Fruit fly (Drosophila melanogaster) S2 (cell line): Measurements from ENCODE around the gene sordd1.
A peak's percentile ranks its signal among the peaks of the same experiment; 100 is the strongest.

ENCODE experiments used
- CG8478 ChIP-seq: fragments of >200 bp; optimal IDR thresholded peaks from 2 replicates; lab custom pipeline; 2018
- CTCF ChIP-seq, 2 experiments: fragments of >200 bp; optimal IDR thresholded peaks; 2 replicates each; lab custom pipeline; 2018

Gene sordd1

dm6 chrX:15783610-15784009, 12.2 kb downstream of the sordd1 start, which contains the start of gene Efhc1.1:
Gene Efhc1.1, minus strand, starts transcription at chrX:15783710.
- TF ChIP-seq CTCF (optimal IDR thresholded peaks at IDR 0.05; lab: Kevin White, UChicago): no peak
- TF ChIP-seq CG8478 (lab: Kevin White, UChicago): no peak

- TF ChIP-seq CTCF (optimal IDR thresholded peaks at IDR 0.05; lab: Kevin White, UChicago) (no peak), CG8478 (lab: Kevin White, UChicago) (no peak)
These were observed 17.0 kb downstream of the sordd1 start, which contains the start of gene CG43673 for dm6 chrX:15778846-15779245. Gene CG43673, plus strand, starts transcription at chrX:15779146.

dm6 chrX:15772663-15773062, 23.2 kb downstream of the sordd1 start, which contains the start of gene CG43672:
Gene CG43672, plus strand, starts transcription at chrX:15772963.
- no peak for TF ChIP-seq CTCF (optimal IDR thresholded peaks at IDR 0.05; lab: Kevin White, UChicago)
- TF ChIP-seq CG8478 (lab: Kevin White, UChicago): no peak

- no peak for TF ChIP-seq CTCF (optimal IDR thresholded peaks at IDR 0.05; lab: Kevin White, UChicago)
- TF ChIP-seq CG8478 (lab: Kevin White, UChicago): no peak
These were observed 26.4 kb downstream of the sordd1 start, which contains the start of gene CG33172 for dm6 chrX:15769457-15769856. Gene CG33172, plus strand, starts transcription at chrX:15769664.

dm6 chrX:15766395-15766866, 29.4 kb downstream of the sordd1 start, which contains the start of gene CG8952:
Gene CG8952, minus strand, starts transcription at chrX:15766445.
- no peak for TF ChIP-seq CTCF (optimal IDR thresholded peaks at IDR 0.05; lab: Kevin White, UChicago)
- TF ChIP-seq CG8478 (lab: Kevin White, UChicago): no peak

DNA sequence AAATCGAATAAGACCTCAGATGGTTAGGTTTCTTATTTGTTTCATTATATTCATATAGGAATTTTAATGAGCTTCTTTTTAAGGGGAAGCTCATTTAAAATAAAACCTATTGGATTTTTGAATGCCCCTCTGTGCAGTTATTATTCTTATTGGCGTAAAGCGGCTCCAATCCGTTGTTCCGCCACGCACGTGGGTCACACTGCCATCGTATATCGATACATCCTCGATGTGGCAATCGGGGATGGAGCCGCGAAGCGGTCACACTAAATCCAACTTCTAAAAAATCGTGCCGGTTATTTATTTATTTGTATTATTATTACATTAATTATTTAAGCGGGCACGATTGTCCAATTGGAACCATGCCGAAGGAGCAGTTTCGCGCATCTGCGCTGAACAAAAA, 33.1 kb downstream of the sordd1 start, which contains the start of gene Polr3A:
Polr3A (plus strand) TSS at position 234 of the 400 bp plus-strand sequence.
- TF ChIP-seq CG8478 (lab: Kevin White, UChicago) (no peak), CTCF (optimal IDR thresholded peaks at IDR 0.05; lab: Kevin White, UChicago) (no peak)

DNA sequence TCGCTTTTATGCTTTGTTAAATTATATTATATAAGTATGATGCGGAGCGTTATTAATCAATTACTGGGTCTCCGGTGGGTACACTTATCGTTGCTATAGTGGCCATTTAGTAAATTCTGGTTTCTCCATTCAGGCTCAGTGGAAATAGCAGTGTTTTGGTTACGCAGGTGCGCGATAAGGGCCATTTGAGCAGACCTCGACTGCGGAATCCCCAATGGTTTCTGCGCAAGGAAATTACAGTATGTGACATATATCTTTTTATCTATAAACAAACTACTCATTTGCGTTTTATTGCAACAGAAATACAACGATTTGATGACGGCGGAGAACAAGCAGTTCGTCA, 34.6 kb downstream of the sordd1 start:
- TF ChIP-seq CG8478 (lab: Kevin White, UChicago): no peak

DNA sequence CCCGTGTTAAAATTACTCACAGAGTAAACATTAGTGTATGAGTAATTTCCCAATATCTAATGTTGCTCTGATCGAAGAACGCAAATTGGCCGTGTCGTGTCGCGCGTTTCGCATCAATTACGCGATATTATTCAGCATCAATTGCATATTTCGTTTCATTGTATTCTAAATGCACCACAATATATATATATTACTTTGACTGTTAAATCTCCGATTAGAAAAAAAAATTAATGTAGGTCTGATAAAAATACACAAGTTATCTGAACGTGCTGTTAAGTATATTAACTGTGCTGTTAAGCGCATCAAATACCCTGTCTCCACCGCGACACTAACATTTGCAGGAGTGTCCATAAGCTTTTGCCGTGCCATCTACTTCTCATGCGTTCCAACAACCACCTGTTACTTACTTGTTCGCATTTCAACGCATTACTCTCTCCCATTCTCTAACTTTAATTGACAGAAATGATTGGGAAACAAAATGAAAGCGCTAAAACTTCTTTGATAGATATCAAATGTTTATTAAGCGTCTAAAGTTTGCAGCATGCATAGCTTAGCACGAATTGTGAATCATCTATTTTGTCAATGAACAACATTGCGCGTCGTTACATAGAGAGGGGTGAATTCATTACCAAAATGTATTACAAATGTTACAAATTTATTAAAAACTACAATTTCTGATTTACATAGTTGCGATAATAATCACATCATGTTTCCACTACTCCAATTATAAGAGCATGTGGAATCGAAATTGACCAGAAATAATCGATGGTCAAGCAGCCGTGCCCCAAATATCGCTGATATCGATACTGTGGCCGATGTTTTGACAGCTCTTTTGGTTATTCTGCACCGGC, 35.2 kb downstream of the sordd1 start, which contains the start of the genes Graf and mRpL3:
Graf (minus strand) TSS at position 287 of the 851 bp plus-strand sequence.
mRpL3 (plus strand) TSS at position 802 of the 851 bp plus-strand sequence.
- no peak for TF ChIP-seq CG8478 (lab: Kevin White, UChicago)
- peak in 1 of 2 experiments; percentile 21 for TF ChIP-seq CTCF (optimal IDR thresholded peaks at IDR 0.05; lab: Kevin White, UChicago)

DNA sequence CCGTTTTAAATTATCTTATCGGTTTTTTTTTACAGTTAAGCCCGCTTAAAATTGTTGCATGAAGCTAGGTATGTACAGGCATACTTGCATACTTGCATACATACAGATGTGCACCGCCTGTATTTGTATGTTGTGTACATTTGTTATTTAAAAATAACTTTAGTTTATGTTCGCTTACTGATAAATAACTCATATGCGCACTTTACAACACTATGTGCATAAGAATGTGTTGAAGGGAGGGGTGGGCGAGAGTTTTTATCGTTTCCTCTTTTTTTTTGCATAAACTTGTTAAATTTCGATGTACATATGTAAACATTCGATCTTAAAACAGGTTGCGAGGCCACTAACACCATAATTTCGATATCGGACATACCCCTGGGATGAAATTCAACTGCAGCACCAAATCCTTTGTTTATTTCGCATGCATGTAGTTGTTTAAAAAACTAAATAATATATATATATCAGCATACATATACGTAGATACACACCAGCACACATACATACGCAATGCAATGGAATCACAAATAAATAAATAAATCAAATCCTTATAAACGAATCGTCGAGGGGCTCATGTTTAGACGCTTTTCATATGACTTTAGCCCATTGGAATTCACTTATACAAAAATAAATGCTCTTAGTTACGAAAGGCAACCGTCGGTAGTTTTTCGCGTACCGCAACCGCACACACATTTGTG, 35.9 kb downstream of the sordd1 start:
- TF ChIP-seq CTCF (optimal IDR thresholded peaks at IDR 0.05; lab: Kevin White, UChicago): no peak
- no peak for TF ChIP-seq CG8478 (lab: Kevin White, UChicago)

- no peak for TF ChIP-seq CG8478 (lab: Kevin White, UChicago)
- no peak for TF ChIP-seq CTCF (optimal IDR thresholded peaks at IDR 0.05; lab: Kevin White, UChicago)
These were observed 37.1 kb downstream of the sordd1 start for dm6 chrX:15758692-15759240.

DNA sequence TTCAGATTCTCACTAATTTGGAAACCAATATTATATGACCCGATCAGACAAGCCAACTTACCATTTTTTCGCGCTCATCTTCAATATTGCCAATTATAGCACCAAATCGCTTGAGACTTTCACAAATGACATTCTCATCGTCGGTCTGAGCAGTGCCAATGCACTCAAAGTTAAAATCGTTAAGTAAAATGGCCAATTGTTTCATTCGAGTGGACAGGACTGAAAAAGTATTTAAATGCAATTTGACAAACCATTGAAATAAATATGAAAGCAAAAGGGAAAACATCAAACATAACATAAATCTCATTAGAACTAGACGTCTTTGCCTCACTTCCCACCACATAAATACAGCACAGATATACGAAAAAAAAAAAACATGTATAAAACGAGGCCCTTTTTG, 39.8 kb downstream of the sordd1 start, which contains the start of gene CG8260:
CG8260 (plus strand) TSS at position 301 of the 400 bp plus-strand sequence.
- no peak for TF ChIP-seq CTCF (optimal IDR thresholded peaks at IDR 0.05; lab: Kevin White, UChicago)
- TF ChIP-seq CG8478 (lab: Kevin White, UChicago): no peak

DNA sequence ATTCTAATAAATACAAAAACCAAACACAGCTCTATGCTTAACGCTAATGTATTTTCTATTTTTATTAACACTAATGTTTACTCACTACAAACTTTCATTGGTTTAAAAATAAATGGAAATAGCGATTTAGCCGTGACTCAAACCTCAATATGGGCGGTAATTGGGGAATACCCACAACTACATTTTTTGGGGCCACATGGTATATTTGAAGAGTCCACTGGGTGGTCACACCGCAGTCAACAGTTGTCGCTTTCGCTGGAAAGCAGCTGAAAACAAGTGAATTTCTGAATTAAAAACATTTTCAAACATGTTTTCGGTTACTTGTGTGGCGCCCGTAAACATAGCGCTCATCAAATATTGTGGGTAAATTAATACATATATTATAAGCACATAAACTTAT, 46.9 kb downstream of the sordd1 start, which contains the start of gene Mvd:
Mvd (plus strand) TSS at position 222 of the 400 bp plus-strand sequence.
- TF ChIP-seq CG8478 (lab: Kevin White, UChicago) (no peak), CTCF (optimal IDR thresholded peaks at IDR 0.05; lab: Kevin White, UChicago) (peak in 1 of 2 experiments; percentile 45)

DNA sequence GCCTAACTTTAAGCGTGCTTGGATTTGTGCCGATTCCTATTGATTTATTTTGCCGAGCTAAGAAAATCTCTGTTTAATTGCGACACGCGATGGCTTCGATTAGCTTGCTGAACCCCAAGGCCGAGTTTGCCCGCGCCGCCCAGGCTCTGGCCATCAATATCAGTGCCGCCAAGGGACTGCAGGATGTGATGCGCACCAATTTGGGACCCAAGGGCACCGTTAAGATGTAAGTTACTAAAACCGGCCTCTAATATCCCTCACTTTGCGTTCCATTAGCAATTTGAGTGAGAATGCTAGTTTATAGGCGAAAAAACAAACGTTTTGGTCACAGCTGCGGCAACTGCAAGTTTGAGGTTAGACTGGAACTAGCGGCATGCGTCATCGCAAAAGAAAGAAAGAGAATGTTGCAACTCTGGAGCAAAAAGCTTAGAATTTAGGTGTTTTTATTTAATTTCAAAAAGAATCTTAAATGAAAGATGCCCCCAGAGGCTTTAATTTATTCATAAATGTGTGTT, 49.1 kb downstream of the sordd1 start:
- TF ChIP-seq CTCF (optimal IDR thresholded peaks at IDR 0.05; lab: Kevin White, UChicago) (no peak), CG8478 (lab: Kevin White, UChicago) (no peak)
